Fruit fly (Drosophila melanogaster) whole organism, prepupa: ENCODE measurements around the gene Esyt2.

Experiments used
- CG32006 ChIP-seq: fragments of 200-800 bp; sonication (Bioruptor generic); optimal IDR thresholded peaks from 3 replicates; lab custom pipeline; 2017; ENCODE audit warnings: missing biosample characterization, mild to moderate bottlenecking, missing genetic modification characterization
- CG6276 ChIP-seq: fragments of 200-800 bp; sonication (Bioruptor generic); optimal IDR thresholded peaks from 2 replicates; lab custom pipeline; 2017; ENCODE audit warnings: missing biosample characterization, mild to moderate bottlenecking, missing genetic modification characterization
- Sox102F ChIP-seq: fragments of 200-800 bp; sonication (Bioruptor generic); optimal IDR thresholded peaks from 2 replicates; lab custom pipeline; 2016; ENCODE audit warnings: missing biosample characterization, mild to moderate bottlenecking, missing genetic modification characterization
- cyc ChIP-seq: fragments of 200-800 bp; sonication (Bioruptor generic); optimal IDR thresholded peaks from 3 replicates; lab custom pipeline; 2016; ENCODE audit warnings: missing biosample characterization, missing genetic modification characterization
- lz ChIP-seq: fragments of 200-800 bp; sonication (Bioruptor generic); optimal IDR thresholded peaks from 3 replicates; lab custom pipeline; 2016; ENCODE audit warnings: missing biosample characterization, missing genetic modification characterization

dm6 chr3R:24524426-24524974 is 20.0 kb upstream of the Esyt2 start, which contains the start of gene Jhbp12:
- no peak for TF ChIP-seq Sox102F
- no peak for TF ChIP-seq CG32006 (GFP tag; lab: Kevin White, UChicago)
- no peak for TF ChIP-seq CG6276 (GFP tag; lab: Kevin White, UChicago)
- no peak for TF ChIP-seq lz (GFP tag; lab: Kevin White, UChicago)
- no peak for TF ChIP-seq cyc (GFP tag; lab: Kevin White, UChicago)
